Worm (Caenorhabditis elegans): ENCODE data around the gene ZK1127.5.
A peak's percentile ranks its signal among the peaks of the same experiment; 100 is the strongest.

The ZK1127.5 gene

ce11 chrII:7022370-7023001 lies 28.0 kb upstream of the ZK1127.5 start, which contains the start of the genes lst-6 and lst-5 (continued):
- TF ChIP-seq rnt-1 (tag; optimal IDR thresholded peaks at IDR 0.05), result peak; percentile 60
- peak; percentile 5 for TF ChIP-seq ceh-8 (GFP tag; optimal IDR thresholded peaks at IDR 0.05)
- peak; percentile 65 for TF ChIP-seq nhr-19 (GFP tag; conservative IDR thresholded peaks at IDR 0.05)
- peak; percentile 76 for TF ChIP-seq xbp-1 (tag; optimal IDR thresholded peaks at IDR 0.05)
- peak; percentile 40 for TF ChIP-seq jun-1 (tag; optimal IDR thresholded peaks at IDR 0.05)
- TF ChIP-seq efl-3 (GFP tag; optimal IDR thresholded peaks at IDR 0.05), result no peak
- peak; percentile 47 for TF ChIP-seq fkh-10 (GFP tag; optimal IDR thresholded peaks at IDR 0.05)
- TF ChIP-seq lin-13 (GFP tag; optimal IDR thresholded peaks at IDR 0.05), result peak; percentile 24
- TF ChIP-seq unc-30 (tag; optimal IDR thresholded peaks at IDR 0.05), result no peak
- peak; percentile 34 to 77 (median 73) for TF ChIP-seq dpl-1 (GFP tag; optimal IDR thresholded peaks at IDR 0.05)
- peak; percentile 10 for TF ChIP-seq sup-37 (GFP tag; optimal IDR thresholded peaks at IDR 0.05)
- peak; percentile 14 for TF ChIP-seq blmp-1 (tag; optimal IDR thresholded peaks at IDR 0.05)
- no peak for TF ChIP-seq fkh-4 (tag; optimal IDR thresholded peaks at IDR 0.05; ENCODE audit: borderline replicate concordance)
- no peak for TF ChIP-seq nhr-76 (tag; optimal IDR thresholded peaks at IDR 0.05)
- TF ChIP-seq nhr-90 (tag; optimal IDR thresholded peaks at IDR 0.05; ENCODE audit: poor library complexity), result peak; percentile 10
- no peak for TF ChIP-seq mab-9 (GFP tag; IDR thresholded peaks at IDR 0.05)
- peak; percentile 39 for TF ChIP-seq nhr-77 (tag; optimal IDR thresholded peaks at IDR 0.05)
- no peak for TF ChIP-seq ztf-4 (tag; optimal IDR thresholded peaks at IDR 0.05)
- no peak for TF ChIP-seq C34B4.2 (tag; optimal IDR thresholded peaks at IDR 0.05)
- no peak for TF ChIP-seq ama-1 (optimal IDR thresholded peaks at IDR 0.05)
- TF ChIP-seq tbx-2 (tag; optimal IDR thresholded peaks at IDR 0.05), result peak; percentile 68
- TF ChIP-seq lin-39 (tag; optimal IDR thresholded peaks at IDR 0.05), result peak; percentile 31
- TF ChIP-seq lir-3 (tag; optimal IDR thresholded peaks at IDR 0.05; ENCODE audit: poor library complexity), result peak; percentile 44
- TF ChIP-seq ceh-82 (tag; optimal IDR thresholded peaks at IDR 0.05), result peak; percentile 54 to 58 (median 56)
- peak; percentile 80 for TF ChIP-seq nhr-47 (tag; optimal IDR thresholded peaks at IDR 0.05)
- no peak for TF ChIP-seq pax-3 (tag; optimal IDR thresholded peaks at IDR 0.05)
- TF ChIP-seq grh-1 (GFP tag; IDR thresholded peaks at IDR 0.05), result no peak
- TF ChIP-seq lin-14 (GFP tag; optimal IDR thresholded peaks at IDR 0.05), result peak; percentile 86
- no peak for TF ChIP-seq hpl-2 (GFP tag; optimal IDR thresholded peaks at IDR 0.05)
- no peak for TF ChIP-seq nhr-28 (tag; optimal IDR thresholded peaks at IDR 0.05)
- TF ChIP-seq nhr-20 (tag; optimal IDR thresholded peaks at IDR 0.05), result peak; percentile 72
- peak; percentile 60 for TF ChIP-seq mep-1 (tag; optimal IDR thresholded peaks at IDR 0.05)
- TF ChIP-seq nhr-85 (tag), result peak; percentile 57
- peak; percentile 58 for TF ChIP-seq unc-86 (tag; optimal IDR thresholded peaks at IDR 0.05)
- TF ChIP-seq mdl-1 (tag; optimal IDR thresholded peaks at IDR 0.05), result peak in 1 of 2 experiments; percentile 42
- no peak for TF ChIP-seq vab-15 (tag; optimal IDR thresholded peaks at IDR 0.05)
- TF ChIP-seq pqm-1 (tag; optimal IDR thresholded peaks at IDR 0.05), result no peak
- TF ChIP-seq F16B12.6 (tag; optimal IDR thresholded peaks at IDR 0.05), result peak; percentile 58
- TF ChIP-seq nhr-11 (tag; optimal IDR thresholded peaks at IDR 0.05), result no peak
- TF ChIP-seq ets-5 (GFP tag; IDR thresholded peaks at IDR 0.05), result no peak
- TF ChIP-seq egl-27 (tag; optimal IDR thresholded peaks at IDR 0.05), result no peak
- no peak for TF ChIP-seq nhr-84 (tag; optimal IDR thresholded peaks at IDR 0.05)
- TF ChIP-seq lin-35 (GFP tag; optimal IDR thresholded peaks at IDR 0.05), result peak; percentile 63 to 82

All from whole organism, L1 larva.